Worm (Caenorhabditis elegans) whole organism, L4 larva: ENCODE data around the gene ppm-2.

Experiments
- F44E2.7 ChIP-seq: fragments of 200-800 bp; sonication (Bioruptor generic); IDR thresholded peaks from 2 replicates; pipeline ENCODE4 v2.1.2; 2022; ENCODE audit warnings: missing genetic modification characterization, missing compliant biosample characterization
- R02D3.7 ChIP-seq: fragments of 150-350 bp; sonication (generic microtip); optimal IDR thresholded peaks from 3 replicates; lab custom pipeline; 2014; ENCODE audit warnings: missing biosample characterization, missing genetic modification characterization
- aly-2 ChIP-seq: sonication (generic microtip); optimal IDR thresholded peaks from 2 replicates; lab custom pipeline; 2018; ENCODE audit warnings: missing biosample characterization, missing genetic modification characterization
- ces-1 ChIP-seq: fragments of 150-350 bp; sonication (generic microtip); optimal IDR thresholded peaks from 4 replicates; lab custom pipeline; 2014; ENCODE audit warnings: missing biosample characterization, missing genetic modification reagents, missing genetic modification characterization
- daf-19 ChIP-seq: fragments of 200-800 bp; sonication (Bioruptor generic); conservative IDR thresholded peaks from 2 replicates; pipeline ENCODE4 v1.3.6; 2022; ENCODE audit warnings: missing genetic modification characterization, missing compliant biosample characterization
- dmd-8 ChIP-seq: fragments of 200-800 bp; sonication (Bioruptor generic); IDR thresholded peaks from 2 replicates; pipeline ENCODE4 v1.3.6; 2022; ENCODE audit warnings: missing genetic modification characterization, missing compliant biosample characterization
- jun-1 ChIP-seq: fragments of 150-350 bp; optimal IDR thresholded peaks from 2 replicates; lab custom pipeline; 2014; ENCODE audit warnings: missing biosample characterization, missing genetic modification reagents, missing genetic modification characterization
- lin-1 ChIP-seq: fragments of 200-800 bp; sonication (Bioruptor generic); IDR thresholded peaks from 2 replicates; pipeline ENCODE4 v1.3.6; 2022; ENCODE audit warnings: missing genetic modification reagents, missing genetic modification characterization, missing compliant biosample characterization
- mep-1 ChIP-seq: fragments of 150-350 bp; sonication (generic microtip); optimal IDR thresholded peaks from 3 replicates; lab custom pipeline; 2014; ENCODE audit warnings: missing biosample characterization, missing genetic modification characterization
- nhr-237 ChIP-seq: sonication (generic microtip); optimal IDR thresholded peaks from 2 replicates; lab custom pipeline; 2017; ENCODE audit warnings: missing biosample characterization, missing genetic modification characterization
- pha-4 ChIP-seq, 2 experiments: fragments of 150-350 bp in 1 of 2; fragments of 200-800 bp in 1 of 2; sonication (Bioruptor generic) in 1 of 2; IDR thresholded peaks in 1 of 2; optimal IDR thresholded peaks in 1 of 2; 2 replicates each; pipeline versions ENCODE4 v1.3.6 to Lab custom; 2014 to 2022; ENCODE audit warnings: missing genetic modification characterization in 2 of 2, missing genetic modification reagents in 2 of 2, missing biosample characterization in 1 of 2, missing compliant biosample characterization in 1 of 2
- saeg-2 ChIP-seq: fragments of 200-800 bp; sonication (Bioruptor generic); IDR thresholded peaks from 2 replicates; pipeline ENCODE4 v1.3.6; 2022; ENCODE audit warnings: missing genetic modification reagents, missing genetic modification characterization, missing compliant biosample characterization
- tag-97 ChIP-seq: fragments of 200-800 bp; sonication (Bioruptor generic); IDR thresholded peaks from 2 replicates; pipeline ENCODE4 v1.3.6; 2022; ENCODE audit warnings: missing genetic modification characterization, missing compliant biosample characterization
- vab-7 ChIP-seq: fragments of 200-800 bp; sonication (Bioruptor generic); IDR thresholded peaks from 2 replicates; pipeline ENCODE4 v1.3.6; 2022; ENCODE audit warnings: missing genetic modification reagents, missing genetic modification characterization, missing compliant biosample characterization

DNA sequence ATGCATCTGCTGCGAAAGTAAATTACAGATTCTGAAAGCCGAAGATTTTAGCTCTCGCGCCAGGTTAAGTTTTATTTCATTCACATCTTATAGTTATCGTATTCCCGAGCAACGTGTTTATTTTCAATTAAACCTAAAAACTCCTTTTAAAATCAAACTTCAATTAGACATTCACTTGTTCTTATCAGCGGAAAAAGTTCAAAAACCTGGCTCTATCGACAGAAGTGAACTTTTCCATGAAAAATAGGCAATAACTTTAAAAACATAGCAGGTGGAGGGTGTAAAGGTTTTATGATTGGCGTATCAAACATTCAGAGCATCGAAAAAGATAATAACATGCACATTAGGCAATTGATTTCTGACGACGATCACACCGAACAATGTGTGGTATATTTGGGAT is 38.7 kb downstream of the ppm-2 start, which contains the start of gene ppat-1:
- TF ChIP-seq dmd-8 (GFP tag; lab: Robert Waterston, UW) (no peak), tag-97 (GFP tag; lab: Robert Waterston, UW) (no peak), R02D3.7 (tag; lab: Kevin White, UChicago) (no peak), nhr-237 (tag; lab: Kevin White, UChicago) (no peak), daf-19 (no peak), lin-1 (GFP tag; lab: Robert Waterston, UW) (no peak), pha-4 (GFP tag; IDR thresholded peaks at IDR 0.05; lab: Robert Waterston, UW) (no peak), pha-4 (tag; optimal IDR thresholded peaks at IDR 0.05; lab: Kevin White, UChicago) (no peak), ces-1 (GFP tag; lab: Kevin White, UChicago) (no peak), saeg-2 (GFP tag; lab: Robert Waterston, UW) (no peak), jun-1 (tag; lab: Kevin White, UChicago) (no peak), vab-7 (GFP tag; lab: Robert Waterston, UW) (no peak), F44E2.7 (GFP tag; lab: Robert Waterston, UW) (no peak), mep-1 (tag; lab: Kevin White, UChicago) (no peak), aly-2 (no peak)
